Worm (Caenorhabditis elegans) whole organism, late embryonic: ENCODE data around the gene pals-20.

Experiments used
- ama-1 ChIP-seq: fragments of 150-350 bp; optimal IDR thresholded peaks from 2 replicates; lab custom pipeline; 2014
- nhr-11 ChIP-seq: fragments of 150-350 bp; optimal IDR thresholded peaks from 2 replicates; lab custom pipeline; 2014; ENCODE audit warnings: missing biosample characterization, missing genetic modification characterization
- unc-3 ChIP-seq, 2 experiments: fragments of 200-800 bp in 1 of 2; sonication (Bioruptor generic) in 1 of 2; sonication (generic microtip) in 1 of 2; conservative IDR thresholded peaks in 1 of 2; optimal IDR thresholded peaks in 1 of 2; 2 replicates each; pipeline versions ENCODE4 v1.3.6 to Lab custom; 2016 to 2022; ENCODE audit warnings: missing compliant biosample characterization in 2 of 2, missing genetic modification characterization in 2 of 2, missing genetic modification reagents in 1 of 2

- no peak for TF ChIP-seq ama-1 (lab: Kevin White, UChicago)
- TF ChIP-seq unc-3 (GFP tag; conservative IDR thresholded peaks at IDR 0.05; lab: Robert Waterston, UW) = no peak
- no peak for TF ChIP-seq unc-3 (tag; optimal IDR thresholded peaks at IDR 0.05; lab: Kevin White, UChicago)
- TF ChIP-seq nhr-11 (tag; lab: Kevin White, UChicago) = no peak
Measured at ce11 chrIII:1429275-1429674, 41.2 kb upstream of the pals-20 start.
